Worm (Caenorhabditis elegans) whole organism, young adult: ENCODE measurements around the gene vha-6.

Experiments used
- F49E8.2 ChIP-seq: sonication (generic microtip); optimal IDR thresholded peaks from 3 replicates; lab custom pipeline; 2017; ENCODE audit warnings: missing genetic modification characterization, mild to moderate bottlenecking, missing compliant biosample characterization, antibody characterized with exemption, moderate library complexity; ENCODE audit not compliant: insufficient read depth
- aptf-3 ChIP-seq: fragments of 200-800 bp; sonication (Bioruptor generic); IDR thresholded peaks from 2 replicates; pipeline ENCODE4 v1.3.6; 2022; ENCODE audit warnings: missing genetic modification characterization, missing compliant biosample characterization
- chd-7 ChIP-seq: sonication (generic microtip); optimal IDR thresholded peaks from 2 replicates; lab custom pipeline; 2016; ENCODE audit warnings: mild to moderate bottlenecking, missing genetic modification characterization, moderate library complexity, missing compliant biosample characterization
- die-1 ChIP-seq: sonication (generic microtip); optimal IDR thresholded peaks from 2 replicates; lab custom pipeline; 2016; ENCODE audit warnings: missing genotype, mild to moderate bottlenecking, missing genetic modification characterization, missing compliant biosample characterization
- dpl-1 ChIP-seq: fragments of 150-350 bp; optimal IDR thresholded peaks from 2 replicates; lab custom pipeline; 2014; ENCODE audit warnings: missing biosample characterization, missing genetic modification reagents, missing genetic modification characterization
- ets-4 ChIP-seq: fragments of 200-800 bp; sonication (Bioruptor generic); optimal IDR thresholded peaks from 2 replicates; lab custom pipeline; 2018; ENCODE audit warnings: mild to moderate bottlenecking, missing genetic modification characterization, missing compliant biosample characterization
- pha-4 ChIP-seq: fragments of 150-350 bp; sonication (generic microtip); optimal IDR thresholded peaks from 2 replicates; lab custom pipeline; 2014; ENCODE audit warnings: missing biosample characterization, missing genetic modification reagents, missing genetic modification characterization
- snpc-1.1 ChIP-seq: sonication (generic microtip); optimal IDR thresholded peaks from 2 replicates; lab custom pipeline; 2017; ENCODE audit warnings: missing genetic modification characterization, mild to moderate bottlenecking, missing compliant biosample characterization, antibody characterized with exemption, moderate library complexity, missing genotype, missing genetic modification reagents; ENCODE audit not compliant: insufficient read depth
- snpc-4 ChIP-seq, 5 experiments: fragments of 150-350 bp in 1 of 5; sonication (generic microtip) in 4 of 5; optimal IDR thresholded peaks; 2 replicates each; lab custom pipeline; 2014 to 2018; ENCODE audit warnings: missing genetic modification characterization in 5 of 5, missing biosample characterization in 3 of 5, antibody characterized with exemption in 2 of 5, mild to moderate bottlenecking in 2 of 5, missing compliant biosample characterization in 2 of 5, missing genotype in 2 of 5, moderate library complexity in 2 of 5, missing genetic modification reagents in 1 of 5
- ztf-25 ChIP-seq: fragments of 200-800 bp; sonication (Bioruptor generic); IDR thresholded peaks from 2 replicates; pipeline ENCODE4 v1.3.6; 2022; ENCODE audit warnings: missing genetic modification reagents, missing genetic modification characterization, missing compliant biosample characterization

DNA sequence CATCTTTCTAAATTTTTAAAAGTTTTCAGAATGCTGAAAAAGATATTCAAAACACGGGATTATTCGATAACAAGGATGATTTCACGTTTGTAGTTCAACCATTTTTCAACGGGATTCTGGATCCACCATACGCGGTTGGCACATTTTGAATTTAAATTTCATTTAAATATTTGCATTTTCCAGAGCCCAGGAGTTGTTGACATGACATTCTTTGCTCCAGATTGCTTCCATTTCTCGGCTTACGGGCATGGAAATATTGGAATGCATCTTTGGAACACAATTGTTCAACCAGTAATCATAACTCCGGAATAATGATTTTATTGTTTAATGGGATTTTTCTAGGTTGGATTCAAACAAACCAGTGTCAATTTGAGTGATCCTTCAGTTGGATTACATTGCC, 12.6 kb upstream of the vha-6 start:
- TF ChIP-seq aptf-3 (GFP tag; lab: Robert Waterston, UW) (no peak), chd-7 (no peak), snpc-4 (GFP tag; optimal IDR thresholded peaks at IDR 0.05; lab: Kevin White, UChicago) (no peak), snpc-4 (tag; optimal IDR thresholded peaks at IDR 0.05; lab: Kevin White, UChicago) (no peak), die-1 (tag; lab: Kevin White, UChicago) (no peak), dpl-1 (GFP tag; lab: Kevin White, UChicago) (no peak), ztf-25 (no peak), ets-4 (no peak), F49E8.2 (no peak), pha-4 (tag; lab: Kevin White, UChicago) (no peak), snpc-1.1 (tag; lab: Kevin White, UChicago) (no peak)
